Worm (Caenorhabditis elegans): ENCODE results near the gene asp-9.

- TF ChIP-seq nhr-237 (tag; optimal IDR thresholded peaks at IDR 0.05) = no peak
- no peak for TF ChIP-seq unc-62 (GFP tag; optimal IDR thresholded peaks at IDR 0.05 in 1 of 2)
- TF ChIP-seq unc-62 (tag; optimal IDR thresholded peaks at IDR 0.05) = no peak
- no peak for TF ChIP-seq ama-1 (optimal IDR thresholded peaks at IDR 0.05)
- no peak for TF ChIP-seq lsy-2 (tag; optimal IDR thresholded peaks at IDR 0.05)
- no peak for TF ChIP-seq mdt-29 (GFP tag; IDR thresholded peaks at IDR 0.05)
- TF ChIP-seq snpc-4 (tag; optimal IDR thresholded peaks at IDR 0.05) = no peak
- no peak for TF ChIP-seq F49E8.2 (tag; optimal IDR thresholded peaks at IDR 0.05; ENCODE audit: borderline replicate concordance)
- no peak for TF ChIP-seq egl-27 (tag; optimal IDR thresholded peaks at IDR 0.05)
- no peak for TF ChIP-seq zag-1 (tag; optimal IDR thresholded peaks at IDR 0.05)
Measured at ce11 chrIV:6149359-6149758, 36.3 kb upstream of the asp-9 start.
